Worm (Caenorhabditis elegans) whole organism, early embryonic: Measurements from ENCODE around the gene ppm-2.

Source experiments
- B0310.2 ChIP-seq: sonication (generic microtip); optimal IDR thresholded peaks from 2 replicates; lab custom pipeline; 2016; ENCODE audit warnings: mild to moderate bottlenecking, missing genetic modification characterization, missing compliant biosample characterization
- F13C5.2 ChIP-seq: sonication (generic microtip); optimal IDR thresholded peaks from 2 replicates; lab custom pipeline; 2017; ENCODE audit warnings: mild to moderate bottlenecking, missing genetic modification characterization, inconsistent platforms, missing compliant biosample characterization
- aly-1 ChIP-seq: sonication (generic microtip); optimal IDR thresholded peaks from 2 replicates; lab custom pipeline; 2016; ENCODE audit warnings: missing genetic modification characterization, missing compliant biosample characterization
- ama-1 ChIP-seq: fragments of 150-350 bp; optimal IDR thresholded peaks from 2 replicates; lab custom pipeline; 2014
- ceh-13 ChIP-seq: fragments of 200-800 bp; sonication (Bioruptor generic); optimal IDR thresholded peaks from 2 replicates; lab custom pipeline; 2018; ENCODE audit warnings: mild to moderate bottlenecking, missing genetic modification characterization, missing compliant biosample characterization
- ceh-36 ChIP-seq: sonication (generic microtip); optimal IDR thresholded peaks from 2 replicates; lab custom pipeline; 2016; ENCODE audit warnings: missing genetic modification characterization, inconsistent platforms, missing compliant biosample characterization
- ets-7 ChIP-seq: sonication (generic microtip); optimal IDR thresholded peaks from 2 replicates; lab custom pipeline; 2016; ENCODE audit warnings: missing genotype, missing genetic modification characterization, missing compliant biosample characterization
- flt-1 ChIP-seq: fragments of 200-800 bp; sonication (Bioruptor generic); IDR thresholded peaks from 2 replicates; pipeline ENCODE4 v1.3.6; 2022; ENCODE audit warnings: missing genetic modification characterization, missing compliant biosample characterization
- hmbx-1 ChIP-seq: sonication (generic microtip); optimal IDR thresholded peaks from 2 replicates; lab custom pipeline; 2016; ENCODE audit warnings: mild to moderate bottlenecking, missing genetic modification characterization, missing compliant biosample characterization
- hmg-4 ChIP-seq: fragments of 200-800 bp; sonication (Bioruptor generic); optimal IDR thresholded peaks from 2 replicates; lab custom pipeline; 2018; ENCODE audit warnings: mild to moderate bottlenecking, missing genetic modification characterization, missing compliant biosample characterization
- hnd-1 ChIP-seq: sonication (generic microtip); optimal IDR thresholded peaks from 2 replicates; lab custom pipeline; 2016; ENCODE audit warnings: missing genetic modification characterization, missing compliant biosample characterization
- pes-1 ChIP-seq: fragments of 200-800 bp; sonication (Bioruptor generic); IDR thresholded peaks from 2 replicates; pipeline ENCODE4 v1.3.6; 2022; ENCODE audit warnings: missing genetic modification reagents, missing genetic modification characterization, missing compliant biosample characterization
- scrt-1 ChIP-seq: fragments of 200-800 bp; sonication (Bioruptor generic); IDR thresholded peaks from 2 replicates; pipeline ENCODE4 v1.3.6; 2022; ENCODE audit warnings: missing genetic modification characterization, missing compliant biosample characterization
- sea-1 ChIP-seq: fragments of 200-800 bp; sonication (Bioruptor generic); conservative IDR thresholded peaks from 2 replicates; pipeline ENCODE4 v1.3.6; 2022; ENCODE audit warnings: missing genetic modification characterization, missing compliant biosample characterization
- tbx-11 ChIP-seq: fragments of 200-800 bp; sonication (Bioruptor generic); IDR thresholded peaks from 2 replicates; pipeline ENCODE4 v1.3.6; 2022; ENCODE audit warnings: missing genetic modification characterization, missing compliant biosample characterization
- tbx-37 ChIP-seq: fragments of 200-800 bp; sonication (Bioruptor generic); conservative IDR thresholded peaks from 2 replicates; pipeline ENCODE4 v1.3.6; 2022; ENCODE audit warnings: missing genetic modification reagents, missing genetic modification characterization, missing compliant biosample characterization
- tra-4 ChIP-seq: sonication (generic microtip); optimal IDR thresholded peaks from 2 replicates; lab custom pipeline; 2017; ENCODE audit warnings: missing genetic modification characterization, missing compliant biosample characterization

ppm-2 gene

ce11 chrIII:4647878-4648277, 2.4 kb upstream of the ppm-2 start, which contains the start of gene T23F11.6:
Gene T23F11.6 (minus strand): TSS chrIII:4647922.
- TF ChIP-seq flt-1 (GFP tag; lab: Robert Waterston, UW), result no peak

ce11 chrIII:4649363-4649768, 928 bp upstream of the ppm-2 start:
- TF ChIP-seq scrt-1 (GFP tag; lab: Robert Waterston, UW) (no peak), ceh-13 (GFP tag; lab: Kevin White, UChicago) (no peak), F13C5.2 (tag; lab: Kevin White, UChicago) (peak; percentile 63), tbx-37 (GFP tag; lab: Robert Waterston, UW) (no peak), hmbx-1 (no peak), hmg-4 (GFP tag; lab: Kevin White, UChicago) (peak; percentile 57), B0310.2 (tag; lab: Kevin White, UChicago) (no peak), pes-1 (GFP tag; lab: Robert Waterston, UW) (no peak), ama-1 (lab: Kevin White, UChicago) (no peak), ceh-36 (tag; lab: Kevin White, UChicago) (no peak), flt-1 (GFP tag; lab: Robert Waterston, UW) (0 out of 2 replicates have a peak, but pooled peaks have one; percentile 4), ets-7 (tag; lab: Kevin White, UChicago) (no peak)

ce11 chrIII:4653374-4653773, 3.1 kb downstream of the ppm-2 start:
- TF ChIP-seq F13C5.2 (tag; lab: Kevin White, UChicago) (no peak), ets-7 (tag; lab: Kevin White, UChicago) (no peak), scrt-1 (GFP tag; lab: Robert Waterston, UW) (no peak)

ce11 chrIII:4653912-4654311, 3.6 kb downstream of the ppm-2 start:
- TF ChIP-seq ets-7 (tag; lab: Kevin White, UChicago) (no peak), tra-4 (tag; lab: Kevin White, UChicago) (no peak), B0310.2 (tag; lab: Kevin White, UChicago) (no peak)

ce11 chrIII:4655402-4655801, 5.1 kb downstream of the ppm-2 start, which contains the start of gene T23F11.2:
Gene T23F11.2 (minus strand): TSS chrIII:4655502.
- no peak for TF ChIP-seq F13C5.2 (tag; lab: Kevin White, UChicago)
- no peak for TF ChIP-seq ceh-13 (GFP tag; lab: Kevin White, UChicago)
- no peak for TF ChIP-seq ets-7 (tag; lab: Kevin White, UChicago)
- TF ChIP-seq hmbx-1, result no peak
- no peak for TF ChIP-seq scrt-1 (GFP tag; lab: Robert Waterston, UW)
- TF ChIP-seq hmg-4 (GFP tag; lab: Kevin White, UChicago), result no peak
- TF ChIP-seq aly-1 (tag; lab: Kevin White, UChicago), result no peak
- TF ChIP-seq ama-1 (lab: Kevin White, UChicago), result no peak
- TF ChIP-seq flt-1 (GFP tag; lab: Robert Waterston, UW), result no peak
- no peak for TF ChIP-seq B0310.2 (tag; lab: Kevin White, UChicago)
- no peak for TF ChIP-seq hnd-1 (tag; lab: Kevin White, UChicago)
- TF ChIP-seq tra-4 (tag; lab: Kevin White, UChicago), result no peak

ce11 chrIII:4656415-4656814, 6.1 kb downstream of the ppm-2 start:
- TF ChIP-seq scrt-1 (GFP tag; lab: Robert Waterston, UW) (no peak), ets-7 (tag; lab: Kevin White, UChicago) (no peak), hmg-4 (GFP tag; lab: Kevin White, UChicago) (no peak), sea-1 (GFP tag; lab: Robert Waterston, UW) (no peak), hmbx-1 (no peak), pes-1 (GFP tag; lab: Robert Waterston, UW) (no peak), tbx-37 (GFP tag; lab: Robert Waterston, UW) (no peak), tra-4 (tag; lab: Kevin White, UChicago) (no peak), F13C5.2 (tag; lab: Kevin White, UChicago) (no peak), ama-1 (lab: Kevin White, UChicago) (no peak), ceh-36 (tag; lab: Kevin White, UChicago) (no peak), aly-1 (tag; lab: Kevin White, UChicago) (no peak)

- TF ChIP-seq tbx-11 (GFP tag; lab: Robert Waterston, UW) (no peak), aly-1 (tag; lab: Kevin White, UChicago) (no peak), F13C5.2 (tag; lab: Kevin White, UChicago) (no peak), hmbx-1 (no peak), ets-7 (tag; lab: Kevin White, UChicago) (no peak), ama-1 (lab: Kevin White, UChicago) (no peak), pes-1 (GFP tag; lab: Robert Waterston, UW) (no peak), hnd-1 (tag; lab: Kevin White, UChicago) (no peak), B0310.2 (tag; lab: Kevin White, UChicago) (no peak), hmg-4 (GFP tag; lab: Kevin White, UChicago) (no peak), scrt-1 (GFP tag; lab: Robert Waterston, UW) (no peak), sea-1 (GFP tag; lab: Robert Waterston, UW) (no peak), tra-4 (tag; lab: Kevin White, UChicago) (no peak), ceh-13 (GFP tag; lab: Kevin White, UChicago) (no peak), ceh-36 (tag; lab: Kevin White, UChicago) (no peak), flt-1 (GFP tag; lab: Robert Waterston, UW) (no peak)
These were observed 7.1 kb downstream of the ppm-2 start for ce11 chrIII:4657386-4657785.

ce11 chrIII:4658384-4658844, 8.1 kb downstream of the ppm-2 start, which contains the start of gene cdka-1:
Gene cdka-1 (plus strand): TSS chrIII:4658794.
- TF ChIP-seq tra-4 (tag; lab: Kevin White, UChicago) (no peak), ama-1 (lab: Kevin White, UChicago) (no peak), scrt-1 (GFP tag; lab: Robert Waterston, UW) (no peak), ceh-36 (tag; lab: Kevin White, UChicago) (no peak), F13C5.2 (tag; lab: Kevin White, UChicago) (no peak), hmbx-1 (no peak), B0310.2 (tag; lab: Kevin White, UChicago) (no peak), hmg-4 (GFP tag; lab: Kevin White, UChicago) (no peak), ceh-13 (GFP tag; lab: Kevin White, UChicago) (no peak), sea-1 (GFP tag; lab: Robert Waterston, UW) (no peak), hnd-1 (tag; lab: Kevin White, UChicago) (no peak), tbx-11 (GFP tag; lab: Robert Waterston, UW) (no peak), pes-1 (GFP tag; lab: Robert Waterston, UW) (no peak), flt-1 (GFP tag; lab: Robert Waterston, UW) (no peak)
